Fruit fly (Drosophila melanogaster): ENCODE data around the gene Gprk2.

- peak; percentile 27 for TF ChIP-seq CG6792 (GFP tag; optimal IDR thresholded peaks at IDR 0.05)
- TF ChIP-seq Blimp-1 (GFP tag; optimal IDR thresholded peaks at IDR 0.05): no peak
- peak; percentile 87 for TF ChIP-seq esn (GFP tag; optimal IDR thresholded peaks at IDR 0.05)
- TF ChIP-seq CG7368 (GFP tag; optimal IDR thresholded peaks at IDR 0.05): no peak
- TF ChIP-seq CG6276 (GFP tag; optimal IDR thresholded peaks at IDR 0.05): peak; percentile 23
- peak; percentile 32 for TF ChIP-seq CG10669 (GFP tag; optimal IDR thresholded peaks at IDR 0.05)
- peak; percentile 53; the same call in 1 of the 2 replicates for TF ChIP-seq Gug (GFP tag; IDR thresholded peaks at IDR 0.05)
- TF ChIP-seq Smox (GFP tag; optimal IDR thresholded peaks at IDR 0.05): peak; percentile 55
- TF ChIP-seq Hr4 (GFP tag; optimal IDR thresholded peaks at IDR 0.05): peak; percentile 77
- TF ChIP-seq net (GFP tag; optimal IDR thresholded peaks at IDR 0.05): peak; percentile 67
- no peak for TF ChIP-seq CG3032 (tag; optimal IDR thresholded peaks at IDR 0.05)
- peak; percentile 48 for TF ChIP-seq Eip93F (GFP tag; optimal IDR thresholded peaks at IDR 0.05)
- peak; percentile 79 for TF ChIP-seq Sox14 (GFP tag; optimal IDR thresholded peaks at IDR 0.05)
- peak; percentile 57 for TF ChIP-seq CG10631 (GFP tag; optimal IDR thresholded peaks at IDR 0.05)
Observed at dm6 chr3R:31381216-31381688, 23.8 kb upstream of the Gprk2 start.

All from whole organism, prepupa.